Fruit fly (Drosophila melanogaster) whole organism, adult: ENCODE measurements around the gene Art6.
A peak's percentile ranks its signal among the peaks of the same experiment; 100 is the strongest.

Experiments
- CG11617 ChIP-seq: fragments of 200-800 bp; sonication (Bioruptor generic); optimal IDR thresholded peaks from 2 replicates; lab custom pipeline; 2017; ENCODE audit warnings: mild to moderate bottlenecking, missing biosample characterization, missing genetic modification reagents, missing genetic modification characterization
- CG12768 ChIP-seq: fragments of 200-800 bp; sonication (Bioruptor generic); optimal IDR thresholded peaks from 2 replicates; lab custom pipeline; 2017; ENCODE audit warnings: missing biosample characterization, missing genetic modification characterization, mild to moderate bottlenecking, moderate library complexity, missing genetic modification reagents
- CG14711 ChIP-seq: fragments of 200-800 bp; sonication (Bioruptor generic); optimal IDR thresholded peaks from 2 replicates; lab custom pipeline; 2018; ENCODE audit warnings: missing biosample characterization, mild to moderate bottlenecking, missing genetic modification characterization, moderate library complexity
- CG1620 ChIP-seq: fragments of 200-800 bp; sonication (Bioruptor generic); optimal IDR thresholded peaks from 2 replicates; lab custom pipeline; 2016; ENCODE audit warnings: missing biosample characterization, missing genetic modification characterization
- CG33017 ChIP-seq: fragments of 200-800 bp; sonication (Bioruptor generic); optimal IDR thresholded peaks from 2 replicates; lab custom pipeline; 2018; ENCODE audit warnings: missing biosample characterization, mild to moderate bottlenecking, missing genetic modification characterization, moderate library complexity
- CG5204 ChIP-seq: fragments of 200-800 bp; sonication (Bioruptor generic); optimal IDR thresholded peaks from 2 replicates; lab custom pipeline; 2016; ENCODE audit warnings: missing biosample characterization, missing genetic modification characterization
- CG7045 ChIP-seq: fragments of 200-800 bp; sonication (Bioruptor generic); optimal IDR thresholded peaks from 2 replicates; lab custom pipeline; 2017; ENCODE audit warnings: missing biosample characterization, mild to moderate bottlenecking, missing genetic modification characterization
- CG7101 ChIP-seq: fragments of 200-800 bp; sonication (Bioruptor generic); optimal IDR thresholded peaks from 2 replicates; lab custom pipeline; 2018; ENCODE audit warnings: missing biosample characterization, mild to moderate bottlenecking, missing genetic modification characterization, moderate library complexity
- Clk ChIP-seq: fragments of 200-800 bp; sonication (Bioruptor generic); optimal IDR thresholded peaks from 2 replicates; lab custom pipeline; 2017; ENCODE audit warnings: missing biosample characterization, missing genetic modification characterization
- Crg-1 ChIP-seq: fragments of 200-800 bp; sonication (Bioruptor generic); optimal IDR thresholded peaks from 2 replicates; lab custom pipeline; 2016; ENCODE audit warnings: missing biosample characterization, missing genetic modification characterization
- Hr96 ChIP-seq: fragments of 200-800 bp; sonication (Bioruptor generic); optimal IDR thresholded peaks from 2 replicates; lab custom pipeline; 2016; ENCODE audit warnings: missing biosample characterization, missing genetic modification characterization
- Mnt ChIP-seq: fragments of 200-800 bp; sonication (Bioruptor generic); optimal IDR thresholded peaks from 2 replicates; lab custom pipeline; 2016; ENCODE audit warnings: missing biosample characterization, mild to moderate bottlenecking, missing genetic modification characterization
- bab1 ChIP-seq: fragments of 200-800 bp; sonication (Bioruptor generic); optimal IDR thresholded peaks from 3 replicates; lab custom pipeline; 2019; ENCODE audit warnings: missing biosample characterization, mild to moderate bottlenecking, missing genetic modification characterization, moderate library complexity
- cic ChIP-seq: fragments of 200-800 bp; sonication (Bioruptor generic); optimal IDR thresholded peaks from 2 replicates; lab custom pipeline; 2017; ENCODE audit warnings: missing biosample characterization, mild to moderate bottlenecking, missing genetic modification characterization, moderate library complexity
- cnc ChIP-seq, 2 experiments: fragments of >200 bp; optimal IDR thresholded peaks; 2 replicates each; lab custom pipeline; 2017
- kay ChIP-seq: fragments of 200-800 bp; sonication (Bioruptor generic); peaks from one replicate; lab custom pipeline; 2016; ENCODE audit warnings: missing biosample characterization, missing genetic modification characterization, borderline replicate concordance
- ovo ChIP-seq: fragments of 200-800 bp; sonication (Bioruptor generic); optimal IDR thresholded peaks from 2 replicates; lab custom pipeline; 2016; ENCODE audit warnings: missing biosample characterization, missing genetic modification characterization
- pad ChIP-seq: fragments of 200-800 bp; sonication (Bioruptor generic); optimal IDR thresholded peaks from 3 replicates; lab custom pipeline; 2017; ENCODE audit warnings: missing biosample characterization, missing genetic modification characterization, mild to moderate bottlenecking, moderate library complexity, missing genetic modification reagents
- tj ChIP-seq: fragments of 200-800 bp; sonication (Bioruptor generic); optimal IDR thresholded peaks from 3 replicates; lab custom pipeline; 2017; ENCODE audit warnings: missing biosample characterization, mild to moderate bottlenecking, missing genetic modification characterization, moderate library complexity
- toe ChIP-seq: fragments of 200-800 bp; sonication (Bioruptor generic); optimal IDR thresholded peaks from 2 replicates; lab custom pipeline; 2016; ENCODE audit warnings: missing biosample characterization, missing genetic modification characterization

Art6 gene

dm6 chr3R:13971728-13972448 is 26.3 kb upstream of the Art6 start:
- TF ChIP-seq Hr96 (GFP tag; lab: Kevin White, UChicago) (no peak), CG1620 (GFP tag; lab: Kevin White, UChicago) (no peak), CG12768 (no peak), Clk (GFP tag; lab: Kevin White, UChicago) (no peak), toe (no peak), cnc (optimal IDR thresholded peaks at IDR 0.05; lab: Kevin White, UChicago) (no peak), CG5204 (GFP tag; lab: Kevin White, UChicago) (no peak), tj (GFP tag; lab: Kevin White, UChicago) (no peak)

dm6 chr3R:13964513-13964975 is 18.9 kb upstream of the Art6 start, which contains the start of gene Orc2:
Orc2 (plus strand) TSS chr3R:13964885.
- TF ChIP-seq cic (no peak), Crg-1 (GFP tag; lab: Kevin White, UChicago) (no peak), Mnt (GFP tag; lab: Kevin White, UChicago) (peak; percentile 96), kay (GFP tag; lab: Kevin White, UChicago) (no peak)

dm6 chr3R:13964074-13964473 is 18.5 kb upstream of the Art6 start, which contains the start of gene Kots:
Kots (minus strand) TSS chr3R:13964174.
- TF ChIP-seq CG5204 (GFP tag; lab: Kevin White, UChicago), result no peak
- TF ChIP-seq toe, result no peak
- no peak for TF ChIP-seq Clk (GFP tag; lab: Kevin White, UChicago)

dm6 chr3R:13958582-13958981 is 13.0 kb upstream of the Art6 start, which contains the start of gene Ipp:
Ipp (plus strand) TSS chr3R:13958789.
- TF ChIP-seq CG33017 (no peak), CG11617 (GFP tag; lab: Kevin White, UChicago) (no peak), CG12768 (no peak), CG7101 (tag; lab: Kevin White, UChicago) (no peak), Crg-1 (GFP tag; lab: Kevin White, UChicago) (no peak), kay (GFP tag; lab: Kevin White, UChicago) (no peak), cic (no peak), tj (GFP tag; lab: Kevin White, UChicago) (no peak), toe (no peak), Clk (GFP tag; lab: Kevin White, UChicago) (no peak), Hr96 (GFP tag; lab: Kevin White, UChicago) (no peak), pad (GFP tag; lab: Kevin White, UChicago) (no peak), CG1620 (GFP tag; lab: Kevin White, UChicago) (no peak), CG7045 (GFP tag; lab: Kevin White, UChicago) (no peak), Mnt (GFP tag; lab: Kevin White, UChicago) (no peak)

dm6 chr3R:13956809-13957351 is 11.3 kb upstream of the Art6 start:
- TF ChIP-seq CG5204 (GFP tag; lab: Kevin White, UChicago) (no peak), CG7045 (GFP tag; lab: Kevin White, UChicago) (no peak), Hr96 (GFP tag; lab: Kevin White, UChicago) (no peak), CG11617 (GFP tag; lab: Kevin White, UChicago) (no peak), kay (GFP tag; lab: Kevin White, UChicago) (no peak), toe (no peak)

- TF ChIP-seq CG7045 (GFP tag; lab: Kevin White, UChicago) (no peak), cic (no peak), Mnt (GFP tag; lab: Kevin White, UChicago) (no peak), toe (no peak), ovo (GFP tag; lab: Kevin White, UChicago) (no peak), CG5204 (GFP tag; lab: Kevin White, UChicago) (no peak), bab1 (GFP tag; lab: Kevin White, UChicago) (no peak), cnc (optimal IDR thresholded peaks at IDR 0.05; lab: Kevin White, UChicago) (no peak), Hr96 (GFP tag; lab: Kevin White, UChicago) (no peak)
Measured at dm6 chr3R:13955227-13955626, 9.6 kb upstream of the Art6 start.

dm6 chr3R:13952303-13952702 is 6.7 kb upstream of the Art6 start:
- no peak for TF ChIP-seq CG14711 (tag; lab: Kevin White, UChicago)
- TF ChIP-seq tj (GFP tag; lab: Kevin White, UChicago), result no peak
- TF ChIP-seq CG5204 (GFP tag; lab: Kevin White, UChicago), result no peak
- TF ChIP-seq toe, result no peak
- no peak for TF ChIP-seq Clk (GFP tag; lab: Kevin White, UChicago)
- TF ChIP-seq cnc (optimal IDR thresholded peaks at IDR 0.05; lab: Kevin White, UChicago), result no peak
- TF ChIP-seq CG11617 (GFP tag; lab: Kevin White, UChicago), result no peak
- TF ChIP-seq pad (GFP tag; lab: Kevin White, UChicago), result no peak
- TF ChIP-seq Mnt (GFP tag; lab: Kevin White, UChicago), result no peak
- TF ChIP-seq CG12768, result no peak
- TF ChIP-seq cic, result no peak
- no peak for TF ChIP-seq CG7045 (GFP tag; lab: Kevin White, UChicago)
- TF ChIP-seq Crg-1 (GFP tag; lab: Kevin White, UChicago), result no peak
- no peak for TF ChIP-seq Hr96 (GFP tag; lab: Kevin White, UChicago)
- TF ChIP-seq CG33017, result no peak
- TF ChIP-seq ovo (GFP tag; lab: Kevin White, UChicago), result no peak
- TF ChIP-seq bab1 (GFP tag; lab: Kevin White, UChicago), result no peak
- no peak for TF ChIP-seq CG7101 (tag; lab: Kevin White, UChicago)
